Worm (Caenorhabditis elegans): Measurements from ENCODE around the gene irld-15.
"Not testable (repeated sequence)": the region's sequence is repeated elsewhere in the genome, so short reads cannot be mapped to it uniquely, and the experiment has no call there.

irld-15 gene

ce11 chrV:2303775-2304174 is at the start of gene irld-15:
irld-15 (minus strand) TSS chrV:2303875.
- TF ChIP-seq tbx-37 (GFP tag; conservative IDR thresholded peaks at IDR 0.05) (no peak), scrt-1 (GFP tag; IDR thresholded peaks at IDR 0.05) (no peak), hmbx-1 (tag; optimal IDR thresholded peaks at IDR 0.05) (no peak), ets-7 (tag; optimal IDR thresholded peaks at IDR 0.05) (no peak), tra-4 (tag; optimal IDR thresholded peaks at IDR 0.05) (no peak), ceh-13 (GFP tag; optimal IDR thresholded peaks at IDR 0.05) (no peak), tbx-11 (GFP tag; IDR thresholded peaks at IDR 0.05) (no peak), ama-1 (optimal IDR thresholded peaks at IDR 0.05) (no peak), hnd-1 (tag; optimal IDR thresholded peaks at IDR 0.05) (no peak), F13C5.2 (tag; optimal IDR thresholded peaks at IDR 0.05) (no peak), pes-1 (GFP tag; IDR thresholded peaks at IDR 0.05) (no peak), sea-1 (GFP tag; conservative IDR thresholded peaks at IDR 0.05) (no peak), hmg-4 (GFP tag; optimal IDR thresholded peaks at IDR 0.05) (no peak), ceh-36 (tag; optimal IDR thresholded peaks at IDR 0.05) (no peak), B0310.2 (tag; optimal IDR thresholded peaks at IDR 0.05) (no peak), flt-1 (GFP tag; IDR thresholded peaks at IDR 0.05) (no peak), aly-1 (tag; optimal IDR thresholded peaks at IDR 0.05) (no peak)

ce11 chrV:2343572-2343971 is 39.9 kb upstream of the irld-15 start:
- TF ChIP-seq aly-1 (tag; optimal IDR thresholded peaks at IDR 0.05) (no peak), ceh-36 (tag; optimal IDR thresholded peaks at IDR 0.05) (no peak), sea-1 (GFP tag; conservative IDR thresholded peaks at IDR 0.05) (no peak), pes-1 (GFP tag; IDR thresholded peaks at IDR 0.05) (no peak)

ce11 chrV:2342083-2342482 is 38.4 kb upstream of the irld-15 start:
- TF ChIP-seq tra-4 (tag; optimal IDR thresholded peaks at IDR 0.05) (no peak), F13C5.2 (tag; optimal IDR thresholded peaks at IDR 0.05) (no peak), sea-1 (GFP tag; conservative IDR thresholded peaks at IDR 0.05) (no peak), pes-1 (GFP tag; IDR thresholded peaks at IDR 0.05) (no peak), hmbx-1 (tag; optimal IDR thresholded peaks at IDR 0.05) (no peak), ceh-13 (GFP tag; optimal IDR thresholded peaks at IDR 0.05) (no peak), tbx-37 (GFP tag; conservative IDR thresholded peaks at IDR 0.05) (no peak), flt-1 (GFP tag; IDR thresholded peaks at IDR 0.05) (no peak)

ce11 chrV:2341285-2341684 is 37.6 kb upstream of the irld-15 start, which contains the start of gene irld-30:
irld-30 (minus strand) TSS chrV:2341385.
- no peak for TF ChIP-seq ceh-36 (tag; optimal IDR thresholded peaks at IDR 0.05)
- no peak for TF ChIP-seq hmbx-1 (tag; optimal IDR thresholded peaks at IDR 0.05)
- TF ChIP-seq ets-7 (tag; optimal IDR thresholded peaks at IDR 0.05): no peak
- no peak for TF ChIP-seq F13C5.2 (tag; optimal IDR thresholded peaks at IDR 0.05)
- no peak for TF ChIP-seq aly-1 (tag; optimal IDR thresholded peaks at IDR 0.05)
- no peak for TF ChIP-seq tra-4 (tag; optimal IDR thresholded peaks at IDR 0.05)
- TF ChIP-seq ceh-13 (GFP tag; optimal IDR thresholded peaks at IDR 0.05): no peak
- no peak for TF ChIP-seq sea-1 (GFP tag; conservative IDR thresholded peaks at IDR 0.05)
- TF ChIP-seq flt-1 (GFP tag; IDR thresholded peaks at IDR 0.05): no peak
- TF ChIP-seq hnd-1 (tag; optimal IDR thresholded peaks at IDR 0.05): no peak

- TF ChIP-seq tbx-37 (GFP tag; conservative IDR thresholded peaks at IDR 0.05) (no peak), ets-7 (tag; optimal IDR thresholded peaks at IDR 0.05) (no peak), ama-1 (optimal IDR thresholded peaks at IDR 0.05) (no peak), pes-1 (GFP tag; IDR thresholded peaks at IDR 0.05) (no peak), sea-1 (GFP tag; conservative IDR thresholded peaks at IDR 0.05) (no peak), tra-4 (tag; optimal IDR thresholded peaks at IDR 0.05) (no peak), ceh-13 (GFP tag; optimal IDR thresholded peaks at IDR 0.05) (no peak), B0310.2 (tag; optimal IDR thresholded peaks at IDR 0.05) (no peak)
Observed at ce11 chrV:2338538-2338937, 34.9 kb upstream of the irld-15 start, which contains the start of gene irld-29. irld-29 (minus strand) TSS chrV:2338638.

ce11 chrV:2336151-2336550 is 32.5 kb upstream of the irld-15 start, which contains the start of gene irld-28:
irld-28 (minus strand) TSS chrV:2336251.
- TF ChIP-seq tbx-37 (GFP tag; conservative IDR thresholded peaks at IDR 0.05) (no peak), hnd-1 (tag; optimal IDR thresholded peaks at IDR 0.05) (no peak), F13C5.2 (tag; optimal IDR thresholded peaks at IDR 0.05) (no peak), hmg-4 (GFP tag; optimal IDR thresholded peaks at IDR 0.05) (no peak), hmbx-1 (tag; optimal IDR thresholded peaks at IDR 0.05) (no peak), tra-4 (tag; optimal IDR thresholded peaks at IDR 0.05) (no peak), scrt-1 (GFP tag; IDR thresholded peaks at IDR 0.05) (no peak), sea-1 (GFP tag; conservative IDR thresholded peaks at IDR 0.05) (no peak), aly-1 (tag; optimal IDR thresholded peaks at IDR 0.05) (no peak)

- TF ChIP-seq pes-1 (GFP tag; IDR thresholded peaks at IDR 0.05); flt-1 (GFP tag; IDR thresholded peaks at IDR 0.05); hnd-1 (tag; optimal IDR thresholded peaks at IDR 0.05): not testable (repeated sequence)
Observed at ce11 chrV:2331616-2332015, 27.9 kb upstream of the irld-15 start, which contains the start of gene irld-32. irld-32 (plus strand) TSS chrV:2331916.

ce11 chrV:2330129-2330528 is 26.5 kb upstream of the irld-15 start, which contains the start of gene pud-1.1:
pud-1.1 (plus strand) TSS chrV:2330429.
- not testable (repeated sequence) for TF ChIP-seq flt-1 (GFP tag; IDR thresholded peaks at IDR 0.05); ets-7 (tag; optimal IDR thresholded peaks at IDR 0.05); B0310.2 (tag; optimal IDR thresholded peaks at IDR 0.05)

ce11 chrV:2327124-2327523 is 23.4 kb upstream of the irld-15 start:
- TF ChIP-seq hnd-1 (tag; optimal IDR thresholded peaks at IDR 0.05): no peak
- TF ChIP-seq tbx-11 (GFP tag; IDR thresholded peaks at IDR 0.05): no peak
- TF ChIP-seq ceh-13 (GFP tag; optimal IDR thresholded peaks at IDR 0.05): no peak
- TF ChIP-seq ceh-36 (tag; optimal IDR thresholded peaks at IDR 0.05): no peak

Data from whole organism, early embryonic.